Worm (Caenorhabditis elegans): ENCODE measurements around the gene vti-1.

Gene vti-1

ce11 chrIV:14766382-14766781, at the start of gene vti-1:
Gene vti-1 (minus strand): TSS chrIV:14766665.
- TF ChIP-seq nhr-76 (tag; optimal IDR thresholded peaks at IDR 0.05) (no peak), zip-8 (tag; optimal IDR thresholded peaks at IDR 0.05) (no peak), elt-3 (tag; optimal IDR thresholded peaks at IDR 0.05) (no peak), mls-2 (tag; optimal IDR thresholded peaks at IDR 0.05) (no peak)

DNA sequence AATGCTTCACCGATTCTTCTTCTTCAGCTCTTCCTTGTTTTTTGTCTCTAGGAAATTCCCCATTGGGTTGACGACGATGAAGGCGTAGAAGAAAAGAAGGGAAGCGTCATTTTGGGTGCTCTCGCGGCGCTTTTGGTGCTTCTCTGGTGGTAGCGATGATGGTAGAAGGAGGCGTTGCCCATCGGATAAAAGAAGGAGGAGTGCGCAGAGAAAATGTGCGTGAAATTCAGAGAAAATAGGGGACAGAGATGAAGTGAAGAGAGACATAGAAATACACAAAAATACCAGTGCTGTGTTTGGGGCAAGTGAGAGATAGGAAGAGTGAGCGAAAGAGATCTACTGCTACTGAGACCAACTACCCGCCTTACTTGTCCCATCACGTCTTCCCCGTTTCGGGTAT, 40.4 kb upstream of the vti-1 start, which contains the start of gene oig-5:
TSS of gene oig-5 (plus strand) at position 301 of the 400 bp plus-strand sequence.
- no peak for TF ChIP-seq ceh-43 (GFP tag; optimal IDR thresholded peaks at IDR 0.05)
- no peak for TF ChIP-seq nhr-28 (tag; optimal IDR thresholded peaks at IDR 0.05)
- TF ChIP-seq cnd-1 (tag; optimal IDR thresholded peaks at IDR 0.05), result no peak
- TF ChIP-seq pha-4 (tag; optimal IDR thresholded peaks at IDR 0.05), result no peak
- no peak for TF ChIP-seq elt-1 (tag; optimal IDR thresholded peaks at IDR 0.05; ENCODE audit: borderline replicate concordance, insufficient read depth)
- no peak for TF ChIP-seq hlh-1 (tag; optimal IDR thresholded peaks at IDR 0.05)
- TF ChIP-seq lsy-2 (tag; optimal IDR thresholded peaks at IDR 0.05), result no peak
- no peak for TF ChIP-seq mls-2 (tag; optimal IDR thresholded peaks at IDR 0.05)
- no peak for TF ChIP-seq ceh-83 (GFP tag; optimal IDR thresholded peaks at IDR 0.05)
- TF ChIP-seq tbx-8 (GFP tag; optimal IDR thresholded peaks at IDR 0.05), result no peak
- no peak for TF ChIP-seq ces-1 (GFP tag; optimal IDR thresholded peaks at IDR 0.05)
- no peak for TF ChIP-seq ztf-11 (tag; optimal IDR thresholded peaks at IDR 0.05)
- TF ChIP-seq flh-1 (GFP tag; optimal IDR thresholded peaks at IDR 0.05), result no peak
- TF ChIP-seq M03D4.4 (tag; optimal IDR thresholded peaks at IDR 0.05), result no peak
- TF ChIP-seq lin-13 (tag; optimal IDR thresholded peaks at IDR 0.05), result no peak
- no peak for TF ChIP-seq blmp-1 (tag; optimal IDR thresholded peaks at IDR 0.05)
- no peak for TF ChIP-seq snpc-4 (tag; optimal IDR thresholded peaks at IDR 0.05)
- TF ChIP-seq unc-120 (tag; optimal IDR thresholded peaks at IDR 0.05; ENCODE audit: poor library complexity, severe bottlenecking), result no peak

- TF ChIP-seq drap-1 (GFP tag; optimal IDR thresholded peaks at IDR 0.05) (no peak), ces-1 (GFP tag; optimal IDR thresholded peaks at IDR 0.05) (no peak), lin-32 (GFP tag; optimal IDR thresholded peaks at IDR 0.05) (no peak), mep-1 (tag; optimal IDR thresholded peaks at IDR 0.05) (no peak), zip-8 (tag; optimal IDR thresholded peaks at IDR 0.05) (no peak), blmp-1 (tag; optimal IDR thresholded peaks at IDR 0.05) (no peak), unc-62 (GFP tag; optimal IDR thresholded peaks at IDR 0.05) (no peak), ztf-11 (tag; optimal IDR thresholded peaks at IDR 0.05) (no peak), lsy-2 (tag; optimal IDR thresholded peaks at IDR 0.05) (no peak), snpc-4 (tag; optimal IDR thresholded peaks at IDR 0.05) (no peak), elt-3 (tag; optimal IDR thresholded peaks at IDR 0.05) (no peak)
Measured at ce11 chrIV:14802316-14802715, 35.9 kb upstream of the vti-1 start, which contains the start of gene Y57G11C.1142. Gene Y57G11C.1142 (plus strand): TSS chrIV:14802616.

- TF ChIP-seq sem-2 (GFP tag; optimal IDR thresholded peaks at IDR 0.05), result no peak
- no peak for TF ChIP-seq unc-62 (GFP tag; optimal IDR thresholded peaks at IDR 0.05)
- TF ChIP-seq snpc-4 (tag; optimal IDR thresholded peaks at IDR 0.05), result no peak
- no peak for TF ChIP-seq M03D4.4 (tag; optimal IDR thresholded peaks at IDR 0.05)
- TF ChIP-seq ceh-83 (GFP tag; optimal IDR thresholded peaks at IDR 0.05), result no peak
- no peak for TF ChIP-seq lin-32 (GFP tag; optimal IDR thresholded peaks at IDR 0.05)
- TF ChIP-seq lin-13 (tag; optimal IDR thresholded peaks at IDR 0.05), result no peak
- TF ChIP-seq bed-3 (GFP tag; optimal IDR thresholded peaks at IDR 0.05), result no peak
- no peak for TF ChIP-seq nhr-76 (tag; optimal IDR thresholded peaks at IDR 0.05)
- TF ChIP-seq pha-4 (tag; optimal IDR thresholded peaks at IDR 0.05), result no peak
- TF ChIP-seq sptf-1 (tag; optimal IDR thresholded peaks at IDR 0.05), result no peak
- no peak for TF ChIP-seq ceh-43 (GFP tag; optimal IDR thresholded peaks at IDR 0.05)
- TF ChIP-seq unc-39 (tag; optimal IDR thresholded peaks at IDR 0.05), result no peak
- no peak for TF ChIP-seq cnd-1 (tag; optimal IDR thresholded peaks at IDR 0.05)
- TF ChIP-seq flh-1 (GFP tag; optimal IDR thresholded peaks at IDR 0.05), result no peak
- TF ChIP-seq ceh-39 (tag; optimal IDR thresholded peaks at IDR 0.05), result no peak
Measured at ce11 chrIV:14800931-14801330, 34.5 kb upstream of the vti-1 start.

- TF ChIP-seq nhr-12 (tag; optimal IDR thresholded peaks at IDR 0.05) (no peak), nhr-2 (tag; optimal IDR thresholded peaks at IDR 0.05) (no peak), nhr-28 (tag; optimal IDR thresholded peaks at IDR 0.05) (no peak), lin-13 (tag; optimal IDR thresholded peaks at IDR 0.05) (no peak), ham-2 (GFP tag; optimal IDR thresholded peaks at IDR 0.05) (no peak), elt-1 (tag; optimal IDR thresholded peaks at IDR 0.05; ENCODE audit: borderline replicate concordance, insufficient read depth) (no peak), cnd-1 (tag; optimal IDR thresholded peaks at IDR 0.05) (no peak), sem-2 (GFP tag; optimal IDR thresholded peaks at IDR 0.05) (no peak), zip-8 (tag; optimal IDR thresholded peaks at IDR 0.05) (no peak), unc-120 (tag; optimal IDR thresholded peaks at IDR 0.05; ENCODE audit: poor library complexity, severe bottlenecking) (no peak), unc-62 (GFP tag; optimal IDR thresholded peaks at IDR 0.05) (no peak), M03D4.4 (tag; optimal IDR thresholded peaks at IDR 0.05) (no peak)
Measured at ce11 chrIV:14799186-14799585, 32.7 kb upstream of the vti-1 start, which contains the start of gene Y57G11C.14. Gene Y57G11C.14 (plus strand): TSS chrIV:14799311.
